Worm (Caenorhabditis elegans): Measurements from ENCODE around the gene Y116A8C.23.
A peak's percentile ranks its signal among the peaks of the same experiment; 100 is the strongest.

Y116A8C.23 gene

ce11 chrIV:17087384-17088099 is 34.2 kb downstream of the Y116A8C.23 start, which contains the start of the genes snx-13 and snr-1 (continued):
- TF ChIP-seq T23F11.4 (GFP tag; optimal IDR thresholded peaks at IDR 0.05), result peak; percentile 83
- TF ChIP-seq pqm-1 (tag; optimal IDR thresholded peaks at IDR 0.05), result peak; percentile 89
- peak; percentile 93 for TF ChIP-seq F13H6.1 (tag; optimal IDR thresholded peaks at IDR 0.05)
- peak; percentile 96 for TF ChIP-seq lim-6 (tag; optimal IDR thresholded peaks at IDR 0.05)
- TF ChIP-seq pha-2 (tag; optimal IDR thresholded peaks at IDR 0.05), result peak; percentile 94
- TF ChIP-seq ceh-19 (GFP tag; optimal IDR thresholded peaks at IDR 0.05), result peak; percentile 94
- TF ChIP-seq syd-9 (tag; optimal IDR thresholded peaks at IDR 0.05), result peak; percentile 66
- peak; percentile 85 for TF ChIP-seq ceh-24 (tag; optimal IDR thresholded peaks at IDR 0.05)
- TF ChIP-seq sdc-2 (tag; optimal IDR thresholded peaks at IDR 0.05), result peak; percentile 68
- TF ChIP-seq fax-1 (tag; optimal IDR thresholded peaks at IDR 0.05), result peak; percentile 96
- no peak for TF ChIP-seq nhr-11 (tag; optimal IDR thresholded peaks at IDR 0.05)
- peak; percentile 72; the same call in 1 of the 2 replicates for TF ChIP-seq unc-3 (GFP tag; conservative IDR thresholded peaks at IDR 0.05)
- TF ChIP-seq unc-3 (tag; optimal IDR thresholded peaks at IDR 0.05), result peak; percentile 96
- TF ChIP-seq zip-5 (tag; optimal IDR thresholded peaks at IDR 0.05), result peak; percentile 99
- peak; percentile 94 for TF ChIP-seq rnt-1 (tag; optimal IDR thresholded peaks at IDR 0.05)
- TF ChIP-seq ceh-31 (tag; optimal IDR thresholded peaks at IDR 0.05), result peak; percentile 99
- TF ChIP-seq lin-11 (tag; optimal IDR thresholded peaks at IDR 0.05), result peak; percentile 80
- no peak for TF ChIP-seq fkh-10 (GFP tag; optimal IDR thresholded peaks at IDR 0.05)
- TF ChIP-seq madf-2 (tag; optimal IDR thresholded peaks at IDR 0.05), result peak; percentile 76
- TF ChIP-seq elt-2 (tag; optimal IDR thresholded peaks at IDR 0.05), result peak; percentile 99

ce11 chrIV:17088849-17089248 is 35.5 kb downstream of the Y116A8C.23 start, which contains the start of gene Y116A8C.43:
TSS of gene Y116A8C.43 (plus strand) at chrIV:17088851.
- TF ChIP-seq odd-2 (tag; optimal IDR thresholded peaks at IDR 0.05), result no peak
- TF ChIP-seq sox-4 (tag; optimal IDR thresholded peaks at IDR 0.05), result no peak
- TF ChIP-seq pax-1 (tag; optimal IDR thresholded peaks at IDR 0.05), result no peak
- TF ChIP-seq ceh-9 (tag; optimal IDR thresholded peaks at IDR 0.05), result no peak
- TF ChIP-seq F13H6.1 (tag; optimal IDR thresholded peaks at IDR 0.05), result no peak
- no peak for TF ChIP-seq ceh-31 (tag; optimal IDR thresholded peaks at IDR 0.05)
- no peak for TF ChIP-seq tbx-2 (tag; optimal IDR thresholded peaks at IDR 0.05)
- no peak for TF ChIP-seq ttx-3 (tag; optimal IDR thresholded peaks at IDR 0.05)
- no peak for TF ChIP-seq C38D4.7 (GFP tag; optimal IDR thresholded peaks at IDR 0.05)
- no peak for TF ChIP-seq nfya-1 (tag; optimal IDR thresholded peaks at IDR 0.05)

ce11 chrIV:17093701-17094100 is 40.3 kb downstream of the Y116A8C.23 start, which contains the start of gene Y116A8C.29:
TSS of gene Y116A8C.29 (plus strand) at chrIV:17094028.
- TF ChIP-seq T23F11.4 (GFP tag; optimal IDR thresholded peaks at IDR 0.05) (no peak), unc-55 (GFP tag; optimal IDR thresholded peaks at IDR 0.05) (no peak), sdc-2 (tag; optimal IDR thresholded peaks at IDR 0.05) (no peak), dve-1 (tag; optimal IDR thresholded peaks at IDR 0.05) (no peak), mec-3 (tag; optimal IDR thresholded peaks at IDR 0.05; ENCODE audit: borderline replicate concordance) (no peak), K09A11.1 (tag; optimal IDR thresholded peaks at IDR 0.05; ENCODE audit: insufficient read depth) (no peak), ceh-6 (GFP tag; optimal IDR thresholded peaks at IDR 0.05) (no peak), ceh-31 (tag; optimal IDR thresholded peaks at IDR 0.05) (no peak), nhr-232 (tag; optimal IDR thresholded peaks at IDR 0.05) (no peak)

- TF ChIP-seq syd-9 (tag; optimal IDR thresholded peaks at IDR 0.05) (no peak), pros-1 (tag; optimal IDR thresholded peaks at IDR 0.05) (no peak), C38D4.7 (GFP tag; optimal IDR thresholded peaks at IDR 0.05) (no peak), ttx-3 (tag; optimal IDR thresholded peaks at IDR 0.05) (no peak), pha-2 (tag; optimal IDR thresholded peaks at IDR 0.05) (no peak), zip-5 (tag; optimal IDR thresholded peaks at IDR 0.05) (no peak), ceh-9 (tag; optimal IDR thresholded peaks at IDR 0.05) (no peak), F13H6.1 (tag; optimal IDR thresholded peaks at IDR 0.05) (no peak), ahr-1 (tag; optimal IDR thresholded peaks at IDR 0.05) (no peak), nhr-11 (tag; optimal IDR thresholded peaks at IDR 0.05) (no peak), tbx-7 (tag; optimal IDR thresholded peaks at IDR 0.05) (no peak), gmeb-2 (tag; optimal IDR thresholded peaks at IDR 0.05) (no peak), hlh-30 (tag; optimal IDR thresholded peaks at IDR 0.05; ENCODE audit: insufficient read depth) (no peak)
Observed at ce11 chrIV:17096168-17096567, 42.8 kb downstream of the Y116A8C.23 start, which contains the start of gene Y116A8C.27. TSS of gene Y116A8C.27 (minus strand) at chrIV:17096268.

Data from whole organism, late embryonic.